Worm (Caenorhabditis elegans) whole organism, L2 larva: ENCODE results near the gene C27C12.3.

Experiments
- C34F6.9 ChIP-seq: fragments of 150-350 bp; optimal IDR thresholded peaks from 2 replicates; lab custom pipeline; 2014; ENCODE audit warnings: missing biosample characterization, missing genetic modification characterization
- F13H6.1 ChIP-seq: sonication (generic microtip); optimal IDR thresholded peaks from 2 replicates; lab custom pipeline; 2016; ENCODE audit warnings: missing genetic modification characterization, missing compliant biosample characterization
- R02D3.7 ChIP-seq: fragments of 150-350 bp; optimal IDR thresholded peaks from 2 replicates; lab custom pipeline; 2014; ENCODE audit warnings: missing biosample characterization, missing genetic modification characterization
- Y55F3AM.14 ChIP-seq: fragments of 200-800 bp; sonication (Bioruptor generic); optimal IDR thresholded peaks from 2 replicates; lab custom pipeline; 2018; ENCODE audit warnings: mild to moderate bottlenecking, missing genetic modification characterization, missing compliant biosample characterization
- ZK546.5 ChIP-seq: sonication (generic microtip); optimal IDR thresholded peaks from 2 replicates; lab custom pipeline; 2017; ENCODE audit warnings: missing biosample characterization, missing genetic modification characterization
- alr-1 ChIP-seq: fragments of 150-350 bp; optimal IDR thresholded peaks from 2 replicates; lab custom pipeline; 2014; ENCODE audit warnings: missing biosample characterization, missing genetic modification characterization
- aly-2 ChIP-seq: fragments of 150-350 bp; optimal IDR thresholded peaks from 2 replicates; lab custom pipeline; 2014; ENCODE audit warnings: missing biosample characterization, missing genetic modification characterization
- ama-1 ChIP-seq: fragments of 150-350 bp; optimal IDR thresholded peaks from 2 replicates; lab custom pipeline; 2018; ENCODE audit warnings: inconsistent platforms
- blmp-1 ChIP-seq: sonication (generic microtip); optimal IDR thresholded peaks from 2 replicates; lab custom pipeline; 2017; ENCODE audit warnings: missing genetic modification characterization, mild to moderate bottlenecking, missing compliant biosample characterization, antibody characterized with exemption, moderate library complexity; ENCODE audit not compliant: insufficient read depth
- ceh-16 ChIP-seq: fragments of 150-350 bp; optimal IDR thresholded peaks from 2 replicates; lab custom pipeline; 2014; ENCODE audit warnings: missing biosample characterization, missing genetic modification characterization
- ceh-82 ChIP-seq: fragments of 150-350 bp; optimal IDR thresholded peaks from 2 replicates; lab custom pipeline; 2014; ENCODE audit warnings: missing biosample characterization, missing genetic modification characterization
- crh-2 ChIP-seq: sonication (generic microtip); optimal IDR thresholded peaks from 2 replicates; lab custom pipeline; 2017; ENCODE audit warnings: missing biosample characterization, missing genetic modification characterization
- dmd-4 ChIP-seq: sonication (generic microtip); optimal IDR thresholded peaks from 2 replicates; lab custom pipeline; 2017; ENCODE audit warnings: missing biosample characterization, missing genetic modification characterization
- egl-27 ChIP-seq: sonication (generic microtip); optimal IDR thresholded peaks from 3 replicates; lab custom pipeline; 2017; ENCODE audit warnings: missing biosample characterization, missing genetic modification reagents, missing genetic modification characterization
- elt-1 ChIP-seq: fragments of 150-350 bp; optimal IDR thresholded peaks from 2 replicates; lab custom pipeline; 2014; ENCODE audit warnings: missing biosample characterization, missing genetic modification characterization
- elt-3 ChIP-seq: sonication (generic microtip); optimal IDR thresholded peaks from 2 replicates; lab custom pipeline; 2017; ENCODE audit warnings: missing biosample characterization, missing genetic modification characterization
- fos-1 ChIP-seq: fragments of 150-350 bp; optimal IDR thresholded peaks from 2 replicates; lab custom pipeline; 2014; ENCODE audit warnings: missing biosample characterization, missing genetic modification characterization
- gmeb-1 ChIP-seq: fragments of 150-350 bp; optimal IDR thresholded peaks from 2 replicates; lab custom pipeline; 2014; ENCODE audit warnings: missing biosample characterization, missing genetic modification characterization
- lin-11 ChIP-seq: fragments of 150-350 bp; sonication (generic microtip); optimal IDR thresholded peaks from 2 replicates; lab custom pipeline; 2014; ENCODE audit warnings: missing biosample characterization, missing genetic modification characterization, inconsistent platforms, mixed read lengths
- lin-13 ChIP-seq: fragments of 150-350 bp; optimal IDR thresholded peaks from 2 replicates; lab custom pipeline; 2014; ENCODE audit warnings: missing biosample characterization, missing genetic modification reagents, missing genetic modification characterization
- lin-39 ChIP-seq: fragments of 150-350 bp; optimal IDR thresholded peaks from 2 replicates; lab custom pipeline; 2014; ENCODE audit warnings: missing biosample characterization, missing genetic modification reagents, missing genetic modification characterization
- lsy-2 ChIP-seq, 2 experiments: fragments of 150-350 bp in 1 of 2; sonication (generic microtip) in 1 of 2; optimal IDR thresholded peaks; 2 replicates each; lab custom pipeline; 2014 to 2017; ENCODE audit warnings: missing biosample characterization in 2 of 2, missing genetic modification characterization in 2 of 2
- mab-5 ChIP-seq: fragments of 150-350 bp; optimal IDR thresholded peaks from 2 replicates; lab custom pipeline; 2014; ENCODE audit warnings: missing biosample characterization, missing genetic modification characterization
- mbf-1 ChIP-seq: sonication (generic microtip); optimal IDR thresholded peaks from 2 replicates; lab custom pipeline; 2017; ENCODE audit warnings: missing biosample characterization, missing genetic modification characterization
- mdl-1 ChIP-seq, 2 experiments: fragments of 150-350 bp in 1 of 2; sonication (generic microtip) in 1 of 2; optimal IDR thresholded peaks; 2 replicates each; lab custom pipeline; 2017; ENCODE audit warnings: missing biosample characterization in 2 of 2, missing genetic modification characterization in 2 of 2
- nhr-10 ChIP-seq: sonication (generic microtip); optimal IDR thresholded peaks from 2 replicates; lab custom pipeline; 2017; ENCODE audit warnings: missing biosample characterization, missing genetic modification characterization
- nhr-11 ChIP-seq: fragments of 150-350 bp; optimal IDR thresholded peaks from 2 replicates; lab custom pipeline; 2014; ENCODE audit warnings: missing biosample characterization, missing genetic modification characterization
- nhr-12 ChIP-seq: fragments of 150-350 bp; optimal IDR thresholded peaks from 2 replicates; lab custom pipeline; 2014; ENCODE audit warnings: missing biosample characterization, missing genetic modification characterization
- nhr-129 ChIP-seq: fragments of 150-350 bp; optimal IDR thresholded peaks from 2 replicates; lab custom pipeline; 2014; ENCODE audit warnings: missing biosample characterization, missing genetic modification characterization
- nhr-21 ChIP-seq: fragments of 150-350 bp; optimal IDR thresholded peaks from 2 replicates; lab custom pipeline; 2014; ENCODE audit warnings: missing biosample characterization, missing genetic modification characterization
- nhr-23 ChIP-seq: fragments of 150-350 bp; optimal IDR thresholded peaks from 2 replicates; lab custom pipeline; 2014; ENCODE audit warnings: missing biosample characterization, missing genetic modification reagents, missing genetic modification characterization
- nhr-237 ChIP-seq: fragments of 150-350 bp; optimal IDR thresholded peaks from 2 replicates; lab custom pipeline; 2014; ENCODE audit warnings: missing biosample characterization, missing genetic modification characterization
- nhr-25 ChIP-seq: fragments of 150-350 bp; sonication (generic microtip); optimal IDR thresholded peaks from 3 replicates; lab custom pipeline; 2014; ENCODE audit warnings: missing biosample characterization, missing genetic modification characterization
- nhr-6 ChIP-seq: fragments of 150-350 bp; optimal IDR thresholded peaks from 2 replicates; lab custom pipeline; 2014; ENCODE audit warnings: missing biosample characterization, missing genetic modification characterization
- nhr-77 ChIP-seq: fragments of 150-350 bp; optimal IDR thresholded peaks from 2 replicates; lab custom pipeline; 2014; ENCODE audit warnings: missing biosample characterization, missing genetic modification characterization
- peb-1 ChIP-seq: fragments of 150-350 bp; optimal IDR thresholded peaks from 2 replicates; lab custom pipeline; 2014; ENCODE audit warnings: missing biosample characterization, missing genetic modification characterization
- sem-4 ChIP-seq: fragments of 150-350 bp; optimal IDR thresholded peaks from 2 replicates; lab custom pipeline; 2014; ENCODE audit warnings: missing biosample characterization, missing genetic modification reagents, missing genetic modification characterization
- skn-1 ChIP-seq: sonication (generic microtip); optimal IDR thresholded peaks from 2 replicates; lab custom pipeline; 2017; ENCODE audit warnings: missing biosample characterization, missing genetic modification characterization
- sma-3 ChIP-seq: sonication (generic microtip); optimal IDR thresholded peaks from 2 replicates; lab custom pipeline; 2016; ENCODE audit warnings: missing genetic modification reagents, missing genetic modification characterization, missing compliant biosample characterization
- sma-9 ChIP-seq, 2 experiments: fragments of 150-350 bp in 1 of 2; sonication (generic microtip) in 1 of 2; optimal IDR thresholded peaks; 2 replicates each; lab custom pipeline; 2014 to 2016; ENCODE audit warnings: missing genetic modification characterization in 2 of 2, mild to moderate bottlenecking in 1 of 2, missing biosample characterization in 1 of 2, missing compliant biosample characterization in 1 of 2, missing genetic modification reagents in 1 of 2, moderate library complexity in 1 of 2
- snpc-4 ChIP-seq: fragments of 150-350 bp; optimal IDR thresholded peaks from 2 replicates; lab custom pipeline; 2014; ENCODE audit warnings: missing biosample characterization, missing genetic modification characterization
- unc-39 ChIP-seq: fragments of 150-350 bp; optimal IDR thresholded peaks from 2 replicates; lab custom pipeline; 2014; ENCODE audit warnings: missing biosample characterization, missing genetic modification characterization
- unc-55 ChIP-seq: fragments of 150-350 bp; sonication (generic microtip); optimal IDR thresholded peaks from 3 replicates; lab custom pipeline; 2014; ENCODE audit warnings: missing biosample characterization, missing genetic modification reagents, missing genetic modification characterization
- unc-62 ChIP-seq: fragments of 150-350 bp; optimal IDR thresholded peaks from 2 replicates; lab custom pipeline; 2014; ENCODE audit warnings: missing biosample characterization, missing genetic modification reagents, missing genetic modification characterization
- zag-1 ChIP-seq: fragments of 150-350 bp; optimal IDR thresholded peaks from 2 replicates; lab custom pipeline; 2014; ENCODE audit warnings: missing biosample characterization, missing genetic modification characterization
- ztf-1 ChIP-seq: fragments of 200-800 bp; sonication (Bioruptor generic); conservative IDR thresholded peaks from 2 replicates; pipeline ENCODE4 v1.3.6; 2022; ENCODE audit warnings: missing genetic modification characterization, missing compliant biosample characterization
- ztf-11 ChIP-seq: sonication (generic microtip); optimal IDR thresholded peaks from 2 replicates; lab custom pipeline; 2017; ENCODE audit warnings: missing biosample characterization, missing genetic modification characterization
- ztf-4 ChIP-seq: fragments of 150-350 bp; optimal IDR thresholded peaks from 2 replicates; lab custom pipeline; 2014; ENCODE audit warnings: missing biosample characterization, missing genetic modification characterization

The C27C12.3 gene

ce11 chrX:14819495-14819894 lies 46.1 kb downstream of the C27C12.3 start:
- TF ChIP-seq dmd-4: no peak
- TF ChIP-seq lin-13 (GFP tag; lab: Kevin White, UChicago): peak; percentile 13
- TF ChIP-seq ztf-11 (tag; lab: Kevin White, UChicago): no peak

ce11 chrX:14818464-14819259 lies 47.0 kb downstream of the C27C12.3 start, which contains the start of gene epn-1:
Gene epn-1, minus strand, starts transcription at chrX:14818514.
- TF ChIP-seq unc-62 (GFP tag; lab: Kevin White, UChicago) (peak; percentile 80), nhr-10 (tag; lab: Kevin White, UChicago) (peak; percentile 80), R02D3.7 (no peak), nhr-21 (tag; lab: Kevin White, UChicago) (peak; percentile 98), snpc-4 (peak; percentile 78), nhr-237 (tag; lab: Kevin White, UChicago) (peak; percentile 58), alr-1 (no peak), ceh-82 (peak; percentile 54), ztf-4 (tag; lab: Kevin White, UChicago) (peak; percentile 94), nhr-25 (tag; lab: Kevin White, UChicago) (peak; percentile 97), egl-27 (tag; lab: Kevin White, UChicago) (peak; percentile 97), ama-1 (lab: Kevin White, UChicago) (peak; percentile 54), sma-9 (GFP tag; optimal IDR thresholded peaks at IDR 0.05; lab: Kevin White, UChicago) (peak; percentile 98), sma-9 (tag; optimal IDR thresholded peaks at IDR 0.05; lab: Kevin White, UChicago) (peak; percentile 64), blmp-1 (tag; lab: Kevin White, UChicago) (peak; percentile 69), ZK546.5 (tag; lab: Kevin White, UChicago) (peak; percentile 31), Y55F3AM.14 (GFP tag; lab: Kevin White, UChicago) (peak; percentile 99), unc-39 (tag; lab: Kevin White, UChicago) (no peak), nhr-11 (tag; lab: Kevin White, UChicago) (no peak), nhr-12 (tag; lab: Kevin White, UChicago) (peak; percentile 69), aly-2 (tag; lab: Kevin White, UChicago) (no peak), crh-2 (tag; lab: Kevin White, UChicago) (peak; percentile 96), lsy-2 (tag; optimal IDR thresholded peaks at IDR 0.05; lab: Kevin White, UChicago) (peak; percentile 79 to 94), lin-11 (tag; lab: Kevin White, UChicago) (peak; percentile 98), nhr-77 (tag; lab: Kevin White, UChicago) (peak; percentile 61), ztf-11 (tag; lab: Kevin White, UChicago) (peak; percentile 27), skn-1 (peak; percentile 30), lin-39 (tag; lab: Kevin White, UChicago) (peak; percentile 70), gmeb-1 (tag; lab: Kevin White, UChicago) (peak; percentile 74), sem-4 (tag; lab: Kevin White, UChicago) (peak; percentile 96), mab-5 (tag; lab: Kevin White, UChicago) (peak; percentile 93), lin-13 (GFP tag; lab: Kevin White, UChicago) (peak; percentile 94), mbf-1 (tag; lab: Kevin White, UChicago) (no peak), elt-3 (no peak), C34F6.9 (peak; percentile 98), ztf-1 (GFP tag; lab: Robert Waterston, UW) (no peak), fos-1 (tag; lab: Kevin White, UChicago) (peak; percentile 89), nhr-6 (tag; lab: Kevin White, UChicago) (peak; percentile 84), nhr-129 (tag; lab: Kevin White, UChicago) (peak; percentile 96), elt-1 (tag; lab: Kevin White, UChicago) (peak; percentile 16), F13H6.1 (peak; percentile 99), zag-1 (tag; lab: Kevin White, UChicago) (peak; percentile 97), dmd-4 (no peak), peb-1 (tag; lab: Kevin White, UChicago) (no peak), sma-3 (GFP tag; lab: Kevin White, UChicago) (peak; percentile 98), nhr-23 (tag; lab: Kevin White, UChicago) (no peak), unc-55 (GFP tag; lab: Kevin White, UChicago) (peak; percentile 90), mdl-1 (tag; optimal IDR thresholded peaks at IDR 0.05; lab: Kevin White, UChicago) (peak; percentile 99 to 100), ceh-16 (tag; lab: Kevin White, UChicago) (peak; percentile 98)
